Fruit fly (Drosophila melanogaster): ENCODE measurements around the gene CG34282.
A peak's percentile ranks its signal among the peaks of the same experiment; 100 is the strongest.

The CG34282 gene

dm6 chr3R:18743270-18743922 lies 48.3 kb downstream of the CG34282 start, which contains the start of gene Mekk1 (continued):
- TF ChIP-seq CG10631 (GFP tag; optimal IDR thresholded peaks at IDR 0.05), result peak; percentile 30
- peak; percentile 13 for TF ChIP-seq CG4318 (GFP tag; optimal IDR thresholded peaks at IDR 0.05)
- peak; percentile 59 for TF ChIP-seq acj6 (GFP tag; optimal IDR thresholded peaks at IDR 0.05)
- TF ChIP-seq Eip75B (GFP tag; optimal IDR thresholded peaks at IDR 0.05), result peak; percentile 46
- peak; percentile 9 for TF ChIP-seq CG6792 (GFP tag; optimal IDR thresholded peaks at IDR 0.05)
- TF ChIP-seq fd85E (GFP tag; optimal IDR thresholded peaks at IDR 0.05), result no peak
- peak; percentile 67 for TF ChIP-seq esn (GFP tag; optimal IDR thresholded peaks at IDR 0.05)
- peak; percentile 43 for TF ChIP-seq OdsH (GFP tag; optimal IDR thresholded peaks at IDR 0.05)
- TF ChIP-seq CG34406 (GFP tag; optimal IDR thresholded peaks at IDR 0.05), result no peak
- peak; percentile 44 for TF ChIP-seq CG32006 (GFP tag; optimal IDR thresholded peaks at IDR 0.05)
- TF ChIP-seq Eip78C (GFP tag), result peak; percentile 84
- TF ChIP-seq Eip93F (GFP tag; optimal IDR thresholded peaks at IDR 0.05), result no peak
- TF ChIP-seq CG7368 (GFP tag; optimal IDR thresholded peaks at IDR 0.05), result peak; percentile 19
- no peak for TF ChIP-seq CG6854 (GFP tag; optimal IDR thresholded peaks at IDR 0.05)
- TF ChIP-seq Met (GFP tag; optimal IDR thresholded peaks at IDR 0.05), result peak; percentile 62
- TF ChIP-seq CG3919 (GFP tag; optimal IDR thresholded peaks at IDR 0.05), result peak; percentile 39
- TF ChIP-seq CG1621 (tag; optimal IDR thresholded peaks at IDR 0.05), result no peak
- peak; percentile 54 for TF ChIP-seq CG3032 (tag; optimal IDR thresholded peaks at IDR 0.05)
- TF ChIP-seq CG6276 (GFP tag; optimal IDR thresholded peaks at IDR 0.05), result no peak
- TF ChIP-seq Sox14 (GFP tag; optimal IDR thresholded peaks at IDR 0.05), result peak; percentile 55
- peak; percentile 23 for TF ChIP-seq topi (GFP tag; optimal IDR thresholded peaks at IDR 0.05)
- TF ChIP-seq ss (GFP tag; optimal IDR thresholded peaks at IDR 0.05), result peak; percentile 54 to 55
- peak; percentile 45 for TF ChIP-seq achi (GFP tag; optimal IDR thresholded peaks at IDR 0.05)
- TF ChIP-seq CG31627 (GFP tag; optimal IDR thresholded peaks at IDR 0.05), result peak; percentile 59

Data from whole organism, prepupa.